Worm (Caenorhabditis elegans): ENCODE data around the gene F56C9.3.

The F56C9.3 gene

ce11 chrIII:7272088-7272487 is 39.0 kb upstream of the F56C9.3 start (continued):
- TF ChIP-seq ztf-7 (tag; optimal IDR thresholded peaks at IDR 0.05): peak; percentile 26
- no peak for TF ChIP-seq ztf-11 (tag; optimal IDR thresholded peaks at IDR 0.05)
- peak; percentile 18 for TF ChIP-seq dpl-1 (GFP tag; optimal IDR thresholded peaks at IDR 0.05)
- peak; percentile 61; the same call in 1 of the 2 replicates for TF ChIP-seq mdt-29 (GFP tag; IDR thresholded peaks at IDR 0.05)
- TF ChIP-seq zfp-3 (GFP tag; conservative IDR thresholded peaks at IDR 0.05): 0 out of 2 replicates have a peak, but pooled peaks have one; percentile 37
- TF ChIP-seq pha-4 (GFP tag; IDR thresholded peaks at IDR 0.05): no peak
- peak; percentile 87 for TF ChIP-seq pha-4 (tag; optimal IDR thresholded peaks at IDR 0.05)
- peak; percentile 41; the same call in 1 of the 2 replicates for TF ChIP-seq arid-1 (GFP tag; conservative IDR thresholded peaks at IDR 0.05)
- TF ChIP-seq pqm-1 (tag; optimal IDR thresholded peaks at IDR 0.05): no peak
- TF ChIP-seq egl-27 (tag; optimal IDR thresholded peaks at IDR 0.05): no peak
- peak; percentile 40 for TF ChIP-seq nhr-28 (tag; optimal IDR thresholded peaks at IDR 0.05)
- TF ChIP-seq rbr-2 (tag; optimal IDR thresholded peaks at IDR 0.05): peak; percentile 51
- TF ChIP-seq hif-1 (tag; optimal IDR thresholded peaks at IDR 0.05): peak in 1 of 2 experiments; percentile 30
- TF ChIP-seq fkh-10 (GFP tag; optimal IDR thresholded peaks at IDR 0.05): no peak

- TF ChIP-seq duxl-1 (tag; optimal IDR thresholded peaks at IDR 0.05; ENCODE audit: poor library complexity) (no peak), nhr-48 (tag; optimal IDR thresholded peaks at IDR 0.05) (peak; percentile 47), egl-43 (GFP tag; IDR thresholded peaks at IDR 0.05) (no peak), skn-1 (tag; optimal IDR thresholded peaks at IDR 0.05) (no peak), nhr-11 (tag; optimal IDR thresholded peaks at IDR 0.05) (peak; percentile 23), dpl-1 (GFP tag; optimal IDR thresholded peaks at IDR 0.05) (peak; percentile 6), tra-1 (GFP tag; IDR thresholded peaks at IDR 0.05) (0 out of 2 replicates have a peak, but pooled peaks have one; percentile 42), Y75B8A.6 (GFP tag; IDR thresholded peaks at IDR 0.05) (no peak), F37D6.2 (tag; optimal IDR thresholded peaks at IDR 0.05) (no peak), lin-29 (GFP tag; IDR thresholded peaks at IDR 0.05) (no peak), cey-2 (tag; optimal IDR thresholded peaks at IDR 0.05; ENCODE audit: borderline replicate concordance, insufficient read depth) (no peak), mes-2 (tag; optimal IDR thresholded peaks at IDR 0.05; ENCODE audit: poor library complexity, severe bottlenecking) (peak; percentile 39), hlh-30 (tag; optimal IDR thresholded peaks at IDR 0.05; ENCODE audit: insufficient read depth) (peak; percentile 86), aha-1 (tag) (peak; percentile 77), dmd-6 (GFP tag; IDR thresholded peaks at IDR 0.05) (no peak; the same call in none of the 2 replicates), hif-1 (tag; optimal IDR thresholded peaks at IDR 0.05) (no peak), lir-3 (tag; optimal IDR thresholded peaks at IDR 0.05) (no peak), madf-9 (GFP tag; conservative IDR thresholded peaks at IDR 0.05) (no peak), vab-7 (GFP tag; IDR thresholded peaks at IDR 0.05) (no peak), F10B5.3 (tag; optimal IDR thresholded peaks at IDR 0.05) (no peak), Y105C5A.15 (GFP tag; IDR thresholded peaks at IDR 0.05) (no peak), ceh-62 (tag; optimal IDR thresholded peaks at IDR 0.05) (no peak), mdl-1 (tag; optimal IDR thresholded peaks at IDR 0.05) (peak in 1 of 2 experiments; percentile 35), mep-1 (tag; optimal IDR thresholded peaks at IDR 0.05) (peak; percentile 9), mxl-2 (GFP tag; conservative IDR thresholded peaks at IDR 0.05) (no peak), F26F4.8 (GFP tag; conservative IDR thresholded peaks at IDR 0.05) (no peak), ceh-44 (GFP tag; IDR thresholded peaks at IDR 0.05) (no peak), fos-1 (tag; optimal IDR thresholded peaks at IDR 0.05) (no peak), jun-1 (tag; optimal IDR thresholded peaks at IDR 0.05) (no peak), unc-130 (GFP tag; optimal IDR thresholded peaks at IDR 0.05) (no peak), ceh-32 (tag; optimal IDR thresholded peaks at IDR 0.05; ENCODE audit: poor library complexity) (no peak), ZK546.5 (tag; optimal IDR thresholded peaks at IDR 0.05) (no peak), ctbp-1 (GFP tag; IDR thresholded peaks at IDR 0.05) (no peak), dve-1 (tag; optimal IDR thresholded peaks at IDR 0.05; ENCODE audit: insufficient read depth) (peak; percentile 72), mxl-3 (GFP tag; optimal IDR thresholded peaks at IDR 0.05) (peak; percentile 62), nhr-25 (tag; optimal IDR thresholded peaks at IDR 0.05; ENCODE audit: borderline replicate concordance, insufficient read depth) (no peak), unc-62 (GFP tag; optimal IDR thresholded peaks at IDR 0.05 in 1 of 2) (no peak), unc-62 (tag; optimal IDR thresholded peaks at IDR 0.05) (no peak)
Measured at ce11 chrIII:7272828-7273227, 38.3 kb upstream of the F56C9.3 start.

Data from whole organism, L4 larva.